Worm (Caenorhabditis elegans): ENCODE data around the gene srlf-32.

srlf-32 gene

DNA sequence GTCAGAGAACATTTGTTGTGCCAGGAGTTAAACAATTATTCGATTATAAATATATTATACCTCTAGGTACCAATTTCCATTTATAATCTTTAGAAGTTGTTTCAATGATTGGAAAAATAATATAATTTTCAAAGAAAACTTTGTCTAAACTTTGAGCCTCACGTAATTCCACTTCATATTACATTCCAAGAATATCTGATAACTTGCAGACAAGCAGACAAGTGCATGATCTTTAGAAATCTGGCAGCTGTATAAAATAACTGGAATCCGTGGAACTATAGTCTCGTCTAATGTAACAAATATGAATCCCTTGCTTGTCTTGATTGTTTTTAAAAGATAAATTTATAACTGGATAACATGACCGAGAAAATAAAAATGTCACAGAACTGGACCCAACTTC is 33.3 kb upstream of the srlf-32 start:
- TF ChIP-seq nhr-28 (tag; optimal IDR thresholded peaks at IDR 0.05) (no peak), nhr-12 (tag; optimal IDR thresholded peaks at IDR 0.05) (no peak), pqm-1 (tag; optimal IDR thresholded peaks at IDR 0.05) (no peak), ama-1 (optimal IDR thresholded peaks at IDR 0.05) (no peak), elt-2 (tag; optimal IDR thresholded peaks at IDR 0.05) (no peak), ceh-9 (tag; optimal IDR thresholded peaks at IDR 0.05) (no peak), snpc-4 (tag; optimal IDR thresholded peaks at IDR 0.05) (no peak), tbx-2 (tag; optimal IDR thresholded peaks at IDR 0.05) (no peak), lsy-12 (tag; optimal IDR thresholded peaks at IDR 0.05) (no peak), ceh-82 (tag; optimal IDR thresholded peaks at IDR 0.05) (no peak), egl-5 (tag; optimal IDR thresholded peaks at IDR 0.05) (no peak), nhr-237 (tag; optimal IDR thresholded peaks at IDR 0.05) (no peak), zag-1 (tag; optimal IDR thresholded peaks at IDR 0.05) (no peak)

ce11 chrIV:11893336-11893735 is 32.5 kb upstream of the srlf-32 start:
- TF ChIP-seq eor-1 (tag; optimal IDR thresholded peaks at IDR 0.05) (no peak), ama-1 (optimal IDR thresholded peaks at IDR 0.05) (no peak), lsy-12 (tag; optimal IDR thresholded peaks at IDR 0.05) (no peak), nhr-76 (tag; optimal IDR thresholded peaks at IDR 0.05) (no peak), nhr-28 (tag; optimal IDR thresholded peaks at IDR 0.05) (no peak), mdl-1 (tag; optimal IDR thresholded peaks at IDR 0.05) (no peak), ceh-28 (tag; optimal IDR thresholded peaks at IDR 0.05) (no peak), nhr-77 (tag; optimal IDR thresholded peaks at IDR 0.05) (no peak), nhr-25 (tag; optimal IDR thresholded peaks at IDR 0.05) (no peak), ztf-4 (tag; optimal IDR thresholded peaks at IDR 0.05) (no peak), ceh-16 (tag; optimal IDR thresholded peaks at IDR 0.05) (no peak), ztf-11 (tag; optimal IDR thresholded peaks at IDR 0.05) (no peak), fos-1 (tag; optimal IDR thresholded peaks at IDR 0.05) (no peak), jun-1 (tag; optimal IDR thresholded peaks at IDR 0.05) (no peak), unc-62 (GFP tag; optimal IDR thresholded peaks at IDR 0.05) (no peak), ZK546.5 (tag; optimal IDR thresholded peaks at IDR 0.05) (no peak), nhr-237 (tag; optimal IDR thresholded peaks at IDR 0.05) (no peak), snpc-4 (tag; optimal IDR thresholded peaks at IDR 0.05) (no peak), nfya-1 (tag; optimal IDR thresholded peaks at IDR 0.05; ENCODE audit: insufficient read depth) (no peak), nhr-43 (tag; optimal IDR thresholded peaks at IDR 0.05; ENCODE audit: poor library complexity, severe bottlenecking) (no peak)

DNA sequence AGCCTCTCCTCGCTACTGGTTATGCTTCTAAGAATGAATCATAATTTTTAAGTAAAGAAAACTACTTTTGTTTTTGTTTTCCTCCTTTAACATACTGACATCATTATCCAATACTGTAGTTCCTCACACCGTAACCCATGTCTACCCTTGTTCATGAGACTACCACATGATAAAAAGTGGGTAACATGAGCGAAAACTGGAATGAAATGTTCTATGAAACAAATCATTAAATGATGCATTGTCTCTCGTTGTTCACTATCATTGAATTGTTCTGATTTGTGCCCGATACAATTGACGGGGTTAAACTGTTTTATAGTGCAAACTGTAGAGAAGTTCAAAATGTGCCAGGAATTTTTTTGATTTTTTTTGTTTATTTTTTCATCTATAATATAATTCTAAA is 28.1 kb upstream of the srlf-32 start:
- TF ChIP-seq elt-2 (tag; optimal IDR thresholded peaks at IDR 0.05) (peak; percentile 13), ceh-16 (tag; optimal IDR thresholded peaks at IDR 0.05) (no peak), tbx-2 (tag; optimal IDR thresholded peaks at IDR 0.05) (no peak), nhr-43 (tag; optimal IDR thresholded peaks at IDR 0.05; ENCODE audit: poor library complexity, severe bottlenecking) (peak; percentile 93), nhr-23 (tag; optimal IDR thresholded peaks at IDR 0.05) (peak; percentile 74), eor-1 (tag; optimal IDR thresholded peaks at IDR 0.05) (no peak), nhr-28 (tag; optimal IDR thresholded peaks at IDR 0.05) (no peak), pqm-1 (tag; optimal IDR thresholded peaks at IDR 0.05) (peak; percentile 48), nfya-1 (tag; optimal IDR thresholded peaks at IDR 0.05; ENCODE audit: insufficient read depth) (peak; percentile 47), nhr-25 (tag; optimal IDR thresholded peaks at IDR 0.05) (peak; percentile 47), elt-3 (tag; optimal IDR thresholded peaks at IDR 0.05) (peak in 2 of 3 experiments; percentile 28 to 36)

- TF ChIP-seq nhr-23 (tag; optimal IDR thresholded peaks at IDR 0.05) (peak; percentile 64), nhr-43 (tag; optimal IDR thresholded peaks at IDR 0.05; ENCODE audit: poor library complexity, severe bottlenecking) (peak; percentile 98), elt-3 (tag; optimal IDR thresholded peaks at IDR 0.05) (peak in 1 of 3 experiments; percentile 72), nhr-25 (tag; optimal IDR thresholded peaks at IDR 0.05) (peak; percentile 48), tbx-2 (tag; optimal IDR thresholded peaks at IDR 0.05) (peak; percentile 40), nfya-1 (tag; optimal IDR thresholded peaks at IDR 0.05; ENCODE audit: insufficient read depth) (peak; percentile 8), mml-1 (tag; optimal IDR thresholded peaks at IDR 0.05) (no peak), hmg-11 (tag; optimal IDR thresholded peaks at IDR 0.05) (no peak), sea-2 (GFP tag; optimal IDR thresholded peaks at IDR 0.05) (no peak)
Observed at ce11 chrIV:11899358-11899757, 26.5 kb upstream of the srlf-32 start, which contains the start of gene nhr-43. TSS of gene nhr-43 (plus strand) at chrIV:11899590.

ce11 chrIV:11900399-11900798 is 25.4 kb upstream of the srlf-32 start:
- peak; percentile 64 for TF ChIP-seq nhr-23 (tag; optimal IDR thresholded peaks at IDR 0.05)
- TF ChIP-seq nhr-43 (tag; optimal IDR thresholded peaks at IDR 0.05; ENCODE audit: poor library complexity, severe bottlenecking) = peak; percentile 78
- peak; percentile 94 for TF ChIP-seq elt-1 (tag; optimal IDR thresholded peaks at IDR 0.05)
- TF ChIP-seq egl-27 (tag; optimal IDR thresholded peaks at IDR 0.05) = no peak
- TF ChIP-seq fos-1 (tag; optimal IDR thresholded peaks at IDR 0.05) = no peak

All from whole organism, L3 larva.